Fruit fly (Drosophila melanogaster): Measurements from ENCODE around the gene Pgant6.

Pgant6 gene

DNA sequence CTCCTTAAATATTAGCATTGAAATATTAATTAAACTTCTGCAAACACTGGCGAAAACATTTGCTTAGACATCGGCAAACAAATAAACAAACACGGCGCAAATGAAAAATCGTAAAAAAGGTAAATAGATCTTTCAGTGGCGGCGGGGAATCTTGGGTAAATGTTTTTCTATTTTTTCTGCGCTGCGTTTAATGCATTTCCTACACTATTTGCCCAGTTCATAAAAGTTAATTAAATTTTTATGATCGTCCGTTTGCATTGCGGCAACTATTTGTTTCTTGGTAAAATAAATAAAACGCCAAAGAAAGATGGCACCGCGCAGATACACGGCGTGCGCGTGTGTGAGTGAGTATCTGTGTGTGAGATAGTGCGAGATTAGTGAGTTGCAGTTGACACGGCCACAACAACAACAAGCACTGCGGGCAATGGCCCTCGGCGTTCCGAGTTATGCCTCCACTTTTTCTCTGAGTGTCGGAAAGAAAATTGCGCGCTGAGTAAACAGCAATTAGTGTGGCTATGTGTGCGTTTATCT is 16.5 kb downstream of the Pgant6 start (continued):
- TF ChIP-seq hkb (optimal IDR thresholded peaks at IDR 0.05) (no peak), hkb (GFP tag; IDR thresholded peaks at IDR 0.05) (no peak), zfh1 (GFP tag; IDR thresholded peaks at IDR 0.05) (peak; percentile 51; the same call in 2 of the 3 replicates), CG7745 (tag; optimal IDR thresholded peaks at IDR 0.05) (peak; percentile 81), CG11398 (GFP tag; optimal IDR thresholded peaks at IDR 0.05) (peak; percentile 65), Ptx1 (GFP tag; IDR thresholded peaks at IDR 0.05) (no peak), CG3065 (GFP tag; optimal IDR thresholded peaks at IDR 0.05) (no peak), Hr3 (GFP tag; optimal IDR thresholded peaks at IDR 0.05) (no peak), Opbp (GFP tag; IDR thresholded peaks at IDR 0.05; ENCODE audit: partially characterized antibody) (no peak), bbx (GFP tag; IDR thresholded peaks at IDR 0.05; ENCODE audit: partially characterized antibody) (no peak), CG4617 (GFP tag; optimal IDR thresholded peaks at IDR 0.05; ENCODE audit: borderline replicate concordance) (no peak), jing (GFP tag; optimal IDR thresholded peaks at IDR 0.05) (no peak), CG11093 (GFP tag; IDR thresholded peaks at IDR 0.05) (no peak), schlank (tag; optimal IDR thresholded peaks at IDR 0.05) (no peak), BtbVII (GFP tag; optimal IDR thresholded peaks at IDR 0.05) (peak; percentile 24), bsh (GFP tag; optimal IDR thresholded peaks at IDR 0.05) (peak in 1 of 2 experiments; percentile 37), CG10321 (GFP tag; IDR thresholded peaks at IDR 0.05) (no peak), gsb (GFP tag; IDR thresholded peaks at IDR 0.05) (no peak), Hmx (GFP tag; optimal IDR thresholded peaks at IDR 0.05) (no peak), CG9609 (GFP tag; optimal IDR thresholded peaks at IDR 0.05) (no peak), slp2 (GFP tag; optimal IDR thresholded peaks at IDR 0.05) (no peak), exex (tag; optimal IDR thresholded peaks at IDR 0.05) (peak; percentile 84), Ravus (GFP tag; IDR thresholded peaks at IDR 0.05) (no peak), zfh2 (GFP tag; optimal IDR thresholded peaks at IDR 0.05) (no peak), unpg (GFP tag; optimal IDR thresholded peaks at IDR 0.05) (peak; percentile 63), CG4282 (GFP tag; optimal IDR thresholded peaks at IDR 0.05) (no peak), MBD-R2 (GFP tag; IDR thresholded peaks at IDR 0.05) (peak; percentile 17; the same call in 1 of the 2 replicates), CG14860 (GFP tag; IDR thresholded peaks at IDR 0.05; ENCODE audit: partially characterized antibody) (no peak), trh (GFP tag; optimal IDR thresholded peaks at IDR 0.05) (no peak), CG30431 (GFP tag; optimal IDR thresholded peaks at IDR 0.05) (no peak), CG6683 (GFP tag; optimal IDR thresholded peaks at IDR 0.05) (no peak), CG14965 (GFP tag; optimal IDR thresholded peaks at IDR 0.05; ENCODE audit: borderline replicate concordance) (no peak), ci (GFP tag; IDR thresholded peaks at IDR 0.05) (peak; percentile 69), CG5953 (GFP tag; IDR thresholded peaks at IDR 0.05) (peak; percentile 14; the same call in 1 of the 2 replicates), corto (GFP tag; optimal IDR thresholded peaks at IDR 0.05) (no peak), stc (GFP tag; IDR thresholded peaks at IDR 0.05) (no peak; the same call in 1 of the 2 replicates), Atf3 (GFP tag; optimal IDR thresholded peaks at IDR 0.05) (no peak), Mes4 (GFP tag; optimal IDR thresholded peaks at IDR 0.05) (peak; percentile 40), sqz (GFP tag; optimal IDR thresholded peaks at IDR 0.05) (no peak), CG3838 (GFP tag; optimal IDR thresholded peaks at IDR 0.05) (no peak), Dip3 (GFP tag; optimal IDR thresholded peaks at IDR 0.05) (no peak), ro (GFP tag; IDR thresholded peaks at IDR 0.05) (no peak), E2f1 (GFP tag; IDR thresholded peaks at IDR 0.05) (no peak), CG2712 (tag; optimal IDR thresholded peaks at IDR 0.05) (peak; percentile 61), CG1603 (tag; optimal IDR thresholded peaks at IDR 0.05) (peak; percentile 55), nmo (GFP tag; optimal IDR thresholded peaks at IDR 0.05) (no peak), Elba2 (GFP tag; optimal IDR thresholded peaks at IDR 0.05) (no peak), CG18599 (GFP tag; optimal IDR thresholded peaks at IDR 0.05) (no peak), Hr51 (GFP tag; optimal IDR thresholded peaks at IDR 0.05) (peak in 1 of 2 experiments; percentile 47), lab (GFP tag; optimal IDR thresholded peaks at IDR 0.05) (no peak), CG11456 (GFP tag; IDR thresholded peaks at IDR 0.05) (peak; percentile 36; the same call in 1 of the 3 replicates)

Data from whole organism, embryonic.